Fruit fly (Drosophila melanogaster) Kc167 (cell line): ENCODE measurements around the gene CG1840.

ENCODE experiments used
- Myc ChIP-seq: fragments of >200 bp; optimal IDR thresholded peaks from 2 replicates; lab custom pipeline; 2017; ENCODE audit warnings: missing external identifiers
- h ChIP-seq: fragments of >200 bp; optimal IDR thresholded peaks from 3 replicates; lab custom pipeline; 2018; ENCODE audit warnings: missing external identifiers
- psq ChIP-seq: fragments of >200 bp; optimal IDR thresholded peaks from 2 replicates; lab custom pipeline; 2017; ENCODE audit warnings: missing external identifiers
- ttk ChIP-seq: sonication (Bioruptor generic); optimal IDR thresholded peaks from 2 replicates; lab custom pipeline; 2017; ENCODE audit warnings: missing external identifiers

- TF ChIP-seq psq (lab: Kevin White, UChicago) (no peak), ttk (lab: Kevin White, UChicago) (no peak), h (lab: Kevin White, UChicago) (no peak), Myc (lab: Kevin White, UChicago) (no peak)
Measured at dm6 chrX:11877165-11877564, 11.0 kb upstream of the CG1840 start, which contains the start of gene CG10352.
